Fruit fly (Drosophila melanogaster): ENCODE data around the gene Dora.

DNA sequence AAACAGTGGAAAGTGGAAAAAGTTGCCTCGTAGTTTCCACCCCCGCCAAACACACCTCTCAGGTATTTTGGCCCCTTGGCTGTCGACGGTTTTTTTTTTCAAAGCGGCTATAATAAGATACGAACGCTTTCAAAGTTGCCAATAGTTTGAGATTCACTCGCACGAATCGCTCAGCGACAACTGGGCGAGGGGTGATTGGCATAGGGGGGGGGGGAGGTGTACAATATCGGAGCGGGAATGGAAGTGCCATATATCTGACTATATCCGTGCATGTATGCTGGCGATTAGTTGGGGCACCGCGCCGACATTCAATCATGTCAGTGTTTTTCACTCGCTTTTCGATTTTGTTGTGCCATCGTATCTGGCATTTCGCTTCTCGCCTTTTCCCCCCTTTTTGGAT, 41.4 kb downstream of the Dora start:
- no peak for TF ChIP-seq CG8478 (optimal IDR thresholded peaks at IDR 0.05)
- no peak for TF ChIP-seq CTCF (optimal IDR thresholded peaks at IDR 0.05)

All from S2 (cell line).